Worm (Caenorhabditis elegans) whole organism, L2 larva: ENCODE data around the gene F58B4.7.

Experiments
- C34F6.9 ChIP-seq: fragments of 150-350 bp; optimal IDR thresholded peaks from 2 replicates; lab custom pipeline; 2014; ENCODE audit warnings: missing biosample characterization, missing genetic modification characterization
- F13H6.1 ChIP-seq: sonication (generic microtip); optimal IDR thresholded peaks from 2 replicates; lab custom pipeline; 2016; ENCODE audit warnings: missing genetic modification characterization, missing compliant biosample characterization
- R02D3.7 ChIP-seq: fragments of 150-350 bp; optimal IDR thresholded peaks from 2 replicates; lab custom pipeline; 2014; ENCODE audit warnings: missing biosample characterization, missing genetic modification characterization
- Y55F3AM.14 ChIP-seq: fragments of 200-800 bp; sonication (Bioruptor generic); optimal IDR thresholded peaks from 2 replicates; lab custom pipeline; 2018; ENCODE audit warnings: mild to moderate bottlenecking, missing genetic modification characterization, missing compliant biosample characterization
- ZK546.5 ChIP-seq: sonication (generic microtip); optimal IDR thresholded peaks from 2 replicates; lab custom pipeline; 2017; ENCODE audit warnings: missing biosample characterization, missing genetic modification characterization
- alr-1 ChIP-seq: fragments of 150-350 bp; optimal IDR thresholded peaks from 2 replicates; lab custom pipeline; 2014; ENCODE audit warnings: missing biosample characterization, missing genetic modification characterization
- aly-2 ChIP-seq: fragments of 150-350 bp; optimal IDR thresholded peaks from 2 replicates; lab custom pipeline; 2014; ENCODE audit warnings: missing biosample characterization, missing genetic modification characterization
- ama-1 ChIP-seq: fragments of 150-350 bp; optimal IDR thresholded peaks from 2 replicates; lab custom pipeline; 2018; ENCODE audit warnings: inconsistent platforms
- blmp-1 ChIP-seq: sonication (generic microtip); optimal IDR thresholded peaks from 2 replicates; lab custom pipeline; 2017; ENCODE audit warnings: missing genetic modification characterization, mild to moderate bottlenecking, missing compliant biosample characterization, antibody characterized with exemption, moderate library complexity; ENCODE audit not compliant: insufficient read depth
- ceh-16 ChIP-seq: fragments of 150-350 bp; optimal IDR thresholded peaks from 2 replicates; lab custom pipeline; 2014; ENCODE audit warnings: missing biosample characterization, missing genetic modification characterization
- ceh-82 ChIP-seq: fragments of 150-350 bp; optimal IDR thresholded peaks from 2 replicates; lab custom pipeline; 2014; ENCODE audit warnings: missing biosample characterization, missing genetic modification characterization
- dmd-4 ChIP-seq: sonication (generic microtip); optimal IDR thresholded peaks from 2 replicates; lab custom pipeline; 2017; ENCODE audit warnings: missing biosample characterization, missing genetic modification characterization
- egl-27 ChIP-seq: sonication (generic microtip); optimal IDR thresholded peaks from 3 replicates; lab custom pipeline; 2017; ENCODE audit warnings: missing biosample characterization, missing genetic modification reagents, missing genetic modification characterization
- elt-1 ChIP-seq: fragments of 150-350 bp; optimal IDR thresholded peaks from 2 replicates; lab custom pipeline; 2014; ENCODE audit warnings: missing biosample characterization, missing genetic modification characterization
- elt-3 ChIP-seq: sonication (generic microtip); optimal IDR thresholded peaks from 2 replicates; lab custom pipeline; 2017; ENCODE audit warnings: missing biosample characterization, missing genetic modification characterization
- gmeb-1 ChIP-seq: fragments of 150-350 bp; optimal IDR thresholded peaks from 2 replicates; lab custom pipeline; 2014; ENCODE audit warnings: missing biosample characterization, missing genetic modification characterization
- lin-11 ChIP-seq: fragments of 150-350 bp; sonication (generic microtip); optimal IDR thresholded peaks from 2 replicates; lab custom pipeline; 2014; ENCODE audit warnings: missing biosample characterization, missing genetic modification characterization, inconsistent platforms, mixed read lengths
- lin-13 ChIP-seq: fragments of 150-350 bp; optimal IDR thresholded peaks from 2 replicates; lab custom pipeline; 2014; ENCODE audit warnings: missing biosample characterization, missing genetic modification reagents, missing genetic modification characterization
- lin-39 ChIP-seq: fragments of 150-350 bp; optimal IDR thresholded peaks from 2 replicates; lab custom pipeline; 2014; ENCODE audit warnings: missing biosample characterization, missing genetic modification reagents, missing genetic modification characterization
- lsy-2 ChIP-seq, 2 experiments: fragments of 150-350 bp in 1 of 2; sonication (generic microtip) in 1 of 2; optimal IDR thresholded peaks; 2 replicates each; lab custom pipeline; 2014 to 2017; ENCODE audit warnings: missing biosample characterization in 2 of 2, missing genetic modification characterization in 2 of 2
- mab-5 ChIP-seq: fragments of 150-350 bp; optimal IDR thresholded peaks from 2 replicates; lab custom pipeline; 2014; ENCODE audit warnings: missing biosample characterization, missing genetic modification characterization
- mbf-1 ChIP-seq: sonication (generic microtip); optimal IDR thresholded peaks from 2 replicates; lab custom pipeline; 2017; ENCODE audit warnings: missing biosample characterization, missing genetic modification characterization
- mdl-1 ChIP-seq, 2 experiments: fragments of 150-350 bp in 1 of 2; sonication (generic microtip) in 1 of 2; optimal IDR thresholded peaks; 2 replicates each; lab custom pipeline; 2017; ENCODE audit warnings: missing biosample characterization in 2 of 2, missing genetic modification characterization in 2 of 2
- nhr-10 ChIP-seq: sonication (generic microtip); optimal IDR thresholded peaks from 2 replicates; lab custom pipeline; 2017; ENCODE audit warnings: missing biosample characterization, missing genetic modification characterization
- nhr-11 ChIP-seq: fragments of 150-350 bp; optimal IDR thresholded peaks from 2 replicates; lab custom pipeline; 2014; ENCODE audit warnings: missing biosample characterization, missing genetic modification characterization
- nhr-12 ChIP-seq: fragments of 150-350 bp; optimal IDR thresholded peaks from 2 replicates; lab custom pipeline; 2014; ENCODE audit warnings: missing biosample characterization, missing genetic modification characterization
- nhr-21 ChIP-seq: fragments of 150-350 bp; optimal IDR thresholded peaks from 2 replicates; lab custom pipeline; 2014; ENCODE audit warnings: missing biosample characterization, missing genetic modification characterization
- nhr-23 ChIP-seq: fragments of 150-350 bp; optimal IDR thresholded peaks from 2 replicates; lab custom pipeline; 2014; ENCODE audit warnings: missing biosample characterization, missing genetic modification reagents, missing genetic modification characterization
- nhr-237 ChIP-seq: fragments of 150-350 bp; optimal IDR thresholded peaks from 2 replicates; lab custom pipeline; 2014; ENCODE audit warnings: missing biosample characterization, missing genetic modification characterization
- nhr-25 ChIP-seq: fragments of 150-350 bp; sonication (generic microtip); optimal IDR thresholded peaks from 3 replicates; lab custom pipeline; 2014; ENCODE audit warnings: missing biosample characterization, missing genetic modification characterization
- nhr-6 ChIP-seq: fragments of 150-350 bp; optimal IDR thresholded peaks from 2 replicates; lab custom pipeline; 2014; ENCODE audit warnings: missing biosample characterization, missing genetic modification characterization
- peb-1 ChIP-seq: fragments of 150-350 bp; optimal IDR thresholded peaks from 2 replicates; lab custom pipeline; 2014; ENCODE audit warnings: missing biosample characterization, missing genetic modification characterization
- sem-4 ChIP-seq: fragments of 150-350 bp; optimal IDR thresholded peaks from 2 replicates; lab custom pipeline; 2014; ENCODE audit warnings: missing biosample characterization, missing genetic modification reagents, missing genetic modification characterization
- skn-1 ChIP-seq: sonication (generic microtip); optimal IDR thresholded peaks from 2 replicates; lab custom pipeline; 2017; ENCODE audit warnings: missing biosample characterization, missing genetic modification characterization
- snpc-4 ChIP-seq: fragments of 150-350 bp; optimal IDR thresholded peaks from 2 replicates; lab custom pipeline; 2014; ENCODE audit warnings: missing biosample characterization, missing genetic modification characterization
- unc-39 ChIP-seq: fragments of 150-350 bp; optimal IDR thresholded peaks from 2 replicates; lab custom pipeline; 2014; ENCODE audit warnings: missing biosample characterization, missing genetic modification characterization
- unc-55 ChIP-seq: fragments of 150-350 bp; sonication (generic microtip); optimal IDR thresholded peaks from 3 replicates; lab custom pipeline; 2014; ENCODE audit warnings: missing biosample characterization, missing genetic modification reagents, missing genetic modification characterization
- unc-62 ChIP-seq: fragments of 150-350 bp; optimal IDR thresholded peaks from 2 replicates; lab custom pipeline; 2014; ENCODE audit warnings: missing biosample characterization, missing genetic modification reagents, missing genetic modification characterization
- zag-1 ChIP-seq: fragments of 150-350 bp; optimal IDR thresholded peaks from 2 replicates; lab custom pipeline; 2014; ENCODE audit warnings: missing biosample characterization, missing genetic modification characterization
- ztf-1 ChIP-seq: fragments of 200-800 bp; sonication (Bioruptor generic); conservative IDR thresholded peaks from 2 replicates; pipeline ENCODE4 v1.3.6; 2022; ENCODE audit warnings: missing genetic modification characterization, missing compliant biosample characterization
- ztf-11 ChIP-seq: sonication (generic microtip); optimal IDR thresholded peaks from 2 replicates; lab custom pipeline; 2017; ENCODE audit warnings: missing biosample characterization, missing genetic modification characterization
- ztf-4 ChIP-seq: fragments of 150-350 bp; optimal IDR thresholded peaks from 2 replicates; lab custom pipeline; 2014; ENCODE audit warnings: missing biosample characterization, missing genetic modification characterization

Gene F58B4.7

ce11 chrV:10947930-10948329, 24.8 kb upstream of the F58B4.7 start, which contains the start of gene F17C11.2:
TSS of gene F17C11.2 (plus strand) at chrV:10948230.
- TF ChIP-seq mbf-1 (tag; lab: Kevin White, UChicago) (no peak), ceh-82 (no peak), nhr-23 (tag; lab: Kevin White, UChicago) (no peak), nhr-6 (tag; lab: Kevin White, UChicago) (no peak), skn-1 (tag; lab: Kevin White, UChicago) (no peak), C34F6.9 (tag; lab: Kevin White, UChicago) (no peak), mdl-1 (tag; optimal IDR thresholded peaks at IDR 0.05; lab: Kevin White, UChicago) (no peak), Y55F3AM.14 (no peak), egl-27 (no peak), ceh-16 (tag; lab: Kevin White, UChicago) (no peak), lin-11 (no peak), snpc-4 (tag; lab: Kevin White, UChicago) (no peak), sem-4 (tag; lab: Kevin White, UChicago) (no peak), elt-1 (tag; lab: Kevin White, UChicago) (no peak), alr-1 (no peak), aly-2 (no peak), blmp-1 (tag; lab: Kevin White, UChicago) (no peak), unc-62 (GFP tag; lab: Kevin White, UChicago) (no peak), unc-55 (GFP tag; lab: Kevin White, UChicago) (no peak), peb-1 (tag; lab: Kevin White, UChicago) (no peak)

DNA sequence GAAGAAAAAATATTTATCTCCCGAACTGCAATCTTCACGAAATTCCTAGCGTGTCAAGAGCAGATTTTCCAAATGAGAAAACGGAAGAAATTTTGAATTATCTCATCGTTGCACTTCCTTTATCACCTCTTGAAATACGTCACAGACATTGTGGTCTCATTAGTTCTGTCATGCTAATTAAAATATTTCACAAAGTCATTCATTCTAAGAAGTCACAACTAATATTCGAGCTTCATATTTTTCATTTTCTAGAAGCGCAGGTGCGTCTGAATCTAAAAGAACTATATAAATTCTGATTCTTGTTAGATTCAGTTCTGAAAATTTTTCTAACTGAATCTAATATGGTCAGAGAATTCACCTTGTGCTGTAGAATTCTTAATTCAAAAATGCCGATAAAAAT, 24.1 kb upstream of the F58B4.7 start:
- no peak for TF ChIP-seq nhr-23 (tag; lab: Kevin White, UChicago)
- TF ChIP-seq ztf-11: no peak
- TF ChIP-seq unc-62 (GFP tag; lab: Kevin White, UChicago): no peak
- TF ChIP-seq mab-5 (tag; lab: Kevin White, UChicago): no peak
- no peak for TF ChIP-seq sem-4 (tag; lab: Kevin White, UChicago)
- TF ChIP-seq ztf-1 (GFP tag; lab: Robert Waterston, UW): no peak
- TF ChIP-seq unc-39: no peak
- TF ChIP-seq ZK546.5 (tag; lab: Kevin White, UChicago): no peak

- TF ChIP-seq dmd-4 (tag; lab: Kevin White, UChicago): no peak
- peak in 1 of 2 experiments; percentile 15 for TF ChIP-seq lsy-2 (tag; optimal IDR thresholded peaks at IDR 0.05; lab: Kevin White, UChicago)
- TF ChIP-seq elt-3: no peak
Observed at ce11 chrV:10944903-10945302, 21.8 kb upstream of the F58B4.7 start.

DNA sequence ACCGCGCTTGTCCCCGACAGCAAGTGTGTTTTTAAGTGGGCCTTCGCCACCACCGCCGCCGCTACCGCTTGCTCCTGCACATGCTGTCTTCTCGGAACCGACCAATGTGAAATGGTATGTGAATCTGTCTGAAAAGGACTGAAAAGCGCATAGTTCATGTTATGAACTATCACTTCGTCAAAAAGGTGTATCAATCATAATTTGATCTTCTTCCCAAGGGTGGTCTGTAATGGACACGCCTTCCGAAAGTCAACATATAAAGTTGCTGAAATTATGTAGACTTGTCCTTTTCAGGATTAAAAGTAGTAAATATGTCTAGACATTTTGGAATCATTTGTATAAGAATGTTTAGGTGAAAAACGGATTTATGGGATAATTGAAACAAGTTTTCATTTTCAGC, 19.0 kb upstream of the F58B4.7 start, which contains the start of gene zip-9:
Gene zip-9, plus strand, starts transcription at position 301 of the 400 bp plus-strand sequence.
- TF ChIP-seq unc-62 (GFP tag; lab: Kevin White, UChicago): no peak
- TF ChIP-seq nhr-237: no peak
- no peak for TF ChIP-seq skn-1 (tag; lab: Kevin White, UChicago)

ce11 chrV:10941150-10941549, 18.0 kb upstream of the F58B4.7 start, which contains the start of gene F17C11.26:
TSS of gene F17C11.26 (plus strand) at chrV:10941450.
- TF ChIP-seq ama-1 (lab: Kevin White, UChicago): no peak
- TF ChIP-seq aly-2: no peak
- no peak for TF ChIP-seq unc-39
- no peak for TF ChIP-seq unc-62 (GFP tag; lab: Kevin White, UChicago)
- no peak for TF ChIP-seq F13H6.1 (tag; lab: Kevin White, UChicago)
- TF ChIP-seq, all 48 proteins: peak for 0

- TF ChIP-seq nhr-6 (tag; lab: Kevin White, UChicago) (no peak), sem-4 (tag; lab: Kevin White, UChicago) (no peak), mdl-1 (tag; optimal IDR thresholded peaks at IDR 0.05; lab: Kevin White, UChicago) (peak in 1 of 2 experiments; percentile 24), alr-1 (no peak), gmeb-1 (tag; lab: Kevin White, UChicago) (peak; percentile 62), ztf-4 (peak; percentile 48), unc-62 (GFP tag; lab: Kevin White, UChicago) (no peak), R02D3.7 (tag; lab: Kevin White, UChicago) (no peak), nhr-21 (peak; percentile 56), lin-39 (tag; lab: Kevin White, UChicago) (no peak), ztf-11 (no peak), peb-1 (tag; lab: Kevin White, UChicago) (no peak), nhr-23 (tag; lab: Kevin White, UChicago) (no peak), ceh-82 (no peak), ZK546.5 (tag; lab: Kevin White, UChicago) (no peak), mab-5 (tag; lab: Kevin White, UChicago) (no peak), lin-13 (GFP tag; lab: Kevin White, UChicago) (peak; percentile 39), C34F6.9 (tag; lab: Kevin White, UChicago) (peak; percentile 75), nhr-25 (tag; lab: Kevin White, UChicago) (peak; percentile 45), nhr-10 (tag; lab: Kevin White, UChicago) (no peak), zag-1 (peak; percentile 27), nhr-11 (tag; lab: Kevin White, UChicago) (no peak), ztf-1 (GFP tag; lab: Robert Waterston, UW) (no peak), ceh-16 (tag; lab: Kevin White, UChicago) (no peak), nhr-12 (tag; lab: Kevin White, UChicago) (no peak), elt-3 (no peak), nhr-237 (no peak)
Observed at ce11 chrV:10940571-10940991, 17.5 kb upstream of the F58B4.7 start.
